Worm (Caenorhabditis elegans): ENCODE results near the gene C49C8.8.

C49C8.8 gene

ce11 chrIV:8615314-8615713 is 36.6 kb upstream of the C49C8.8 start:
- no peak for TF ChIP-seq scrt-1 (GFP tag; IDR thresholded peaks at IDR 0.05)
- no peak for TF ChIP-seq tbx-11 (GFP tag; IDR thresholded peaks at IDR 0.05)
- TF ChIP-seq ama-1 (optimal IDR thresholded peaks at IDR 0.05), result no peak
- TF ChIP-seq hnd-1 (tag; optimal IDR thresholded peaks at IDR 0.05), result no peak
- TF ChIP-seq flt-1 (GFP tag; IDR thresholded peaks at IDR 0.05), result no peak
- TF ChIP-seq ets-7 (tag; optimal IDR thresholded peaks at IDR 0.05), result no peak
- TF ChIP-seq hmbx-1 (tag; optimal IDR thresholded peaks at IDR 0.05), result no peak
- TF ChIP-seq pes-1 (GFP tag; IDR thresholded peaks at IDR 0.05), result no peak
- TF ChIP-seq aly-1 (tag; optimal IDR thresholded peaks at IDR 0.05), result no peak
- no peak for TF ChIP-seq tra-4 (tag; optimal IDR thresholded peaks at IDR 0.05)
- TF ChIP-seq F13C5.2 (tag; optimal IDR thresholded peaks at IDR 0.05), result no peak
- TF ChIP-seq B0310.2 (tag; optimal IDR thresholded peaks at IDR 0.05), result no peak
- TF ChIP-seq ceh-36 (tag; optimal IDR thresholded peaks at IDR 0.05), result no peak
- no peak for TF ChIP-seq ceh-13 (GFP tag; optimal IDR thresholded peaks at IDR 0.05)
- TF ChIP-seq sea-1 (GFP tag; conservative IDR thresholded peaks at IDR 0.05), result no peak
- no peak for TF ChIP-seq tbx-37 (GFP tag; conservative IDR thresholded peaks at IDR 0.05)

- TF ChIP-seq tbx-11 (GFP tag; IDR thresholded peaks at IDR 0.05) (no peak), tra-4 (tag; optimal IDR thresholded peaks at IDR 0.05) (no peak), hnd-1 (tag; optimal IDR thresholded peaks at IDR 0.05) (no peak), hmbx-1 (tag; optimal IDR thresholded peaks at IDR 0.05) (no peak), flt-1 (GFP tag; IDR thresholded peaks at IDR 0.05) (no peak), tbx-37 (GFP tag; conservative IDR thresholded peaks at IDR 0.05) (no peak), F13C5.2 (tag; optimal IDR thresholded peaks at IDR 0.05) (no peak), scrt-1 (GFP tag; IDR thresholded peaks at IDR 0.05) (no peak), ama-1 (optimal IDR thresholded peaks at IDR 0.05) (no peak), B0310.2 (tag; optimal IDR thresholded peaks at IDR 0.05) (no peak), ceh-13 (GFP tag; optimal IDR thresholded peaks at IDR 0.05) (no peak), hmg-4 (GFP tag; optimal IDR thresholded peaks at IDR 0.05) (no peak), aly-1 (tag; optimal IDR thresholded peaks at IDR 0.05) (no peak), pes-1 (GFP tag; IDR thresholded peaks at IDR 0.05) (no peak), ets-7 (tag; optimal IDR thresholded peaks at IDR 0.05) (no peak), ceh-36 (tag; optimal IDR thresholded peaks at IDR 0.05) (no peak), sea-1 (GFP tag; conservative IDR thresholded peaks at IDR 0.05) (no peak)
These were observed 34.9 kb upstream of the C49C8.8 start, which contains the start of the genes F42A9.7 and F42A9.3 for ce11 chrIV:8617047-8617446. F42A9.7 (minus strand) TSS chrIV:8617147. F42A9.3 (plus strand) TSS chrIV:8617260.

ce11 chrIV:8618698-8619097 is 33.2 kb upstream of the C49C8.8 start, which contains the start of gene F42A9.8:
F42A9.8 (minus strand) TSS chrIV:8618785.
- TF ChIP-seq ets-7 (tag; optimal IDR thresholded peaks at IDR 0.05) (no peak), hmbx-1 (tag; optimal IDR thresholded peaks at IDR 0.05) (no peak), tbx-37 (GFP tag; conservative IDR thresholded peaks at IDR 0.05) (no peak), hmg-4 (GFP tag; optimal IDR thresholded peaks at IDR 0.05) (no peak), B0310.2 (tag; optimal IDR thresholded peaks at IDR 0.05) (no peak), tra-4 (tag; optimal IDR thresholded peaks at IDR 0.05) (no peak), sea-1 (GFP tag; conservative IDR thresholded peaks at IDR 0.05) (no peak), ceh-36 (tag; optimal IDR thresholded peaks at IDR 0.05) (no peak), ceh-13 (GFP tag; optimal IDR thresholded peaks at IDR 0.05) (no peak), flt-1 (GFP tag; IDR thresholded peaks at IDR 0.05) (no peak), F13C5.2 (tag; optimal IDR thresholded peaks at IDR 0.05) (no peak), hnd-1 (tag; optimal IDR thresholded peaks at IDR 0.05) (no peak)

- TF ChIP-seq hnd-1 (tag; optimal IDR thresholded peaks at IDR 0.05) (no peak), sea-1 (GFP tag; conservative IDR thresholded peaks at IDR 0.05) (no peak), pes-1 (GFP tag; IDR thresholded peaks at IDR 0.05) (no peak), hmg-4 (GFP tag; optimal IDR thresholded peaks at IDR 0.05) (no peak), scrt-1 (GFP tag; IDR thresholded peaks at IDR 0.05) (no peak)
These were observed 31.7 kb upstream of the C49C8.8 start, which contains the start of gene lin-49 for ce11 chrIV:8620102-8620733. lin-49 (plus strand) TSS chrIV:8620683.

- TF ChIP-seq ama-1 (optimal IDR thresholded peaks at IDR 0.05) (no peak), scrt-1 (GFP tag; IDR thresholded peaks at IDR 0.05) (no peak), hnd-1 (tag; optimal IDR thresholded peaks at IDR 0.05) (no peak), sea-1 (GFP tag; conservative IDR thresholded peaks at IDR 0.05) (no peak)
These were observed 26.2 kb upstream of the C49C8.8 start for ce11 chrIV:8625730-8626129.

- TF ChIP-seq ets-7 (tag; optimal IDR thresholded peaks at IDR 0.05), result no peak
- no peak for TF ChIP-seq sea-1 (GFP tag; conservative IDR thresholded peaks at IDR 0.05)
- TF ChIP-seq hmg-4 (GFP tag; optimal IDR thresholded peaks at IDR 0.05), result no peak
- no peak for TF ChIP-seq hnd-1 (tag; optimal IDR thresholded peaks at IDR 0.05)
- TF ChIP-seq hmbx-1 (tag; optimal IDR thresholded peaks at IDR 0.05), result no peak
- no peak for TF ChIP-seq ama-1 (optimal IDR thresholded peaks at IDR 0.05)
- no peak for TF ChIP-seq ceh-36 (tag; optimal IDR thresholded peaks at IDR 0.05)
- TF ChIP-seq tbx-11 (GFP tag; IDR thresholded peaks at IDR 0.05), result no peak
- no peak for TF ChIP-seq pes-1 (GFP tag; IDR thresholded peaks at IDR 0.05)
- TF ChIP-seq scrt-1 (GFP tag; IDR thresholded peaks at IDR 0.05), result no peak
- TF ChIP-seq ceh-13 (GFP tag; optimal IDR thresholded peaks at IDR 0.05), result no peak
- TF ChIP-seq tbx-37 (GFP tag; conservative IDR thresholded peaks at IDR 0.05), result no peak
- no peak for TF ChIP-seq F13C5.2 (tag; optimal IDR thresholded peaks at IDR 0.05)
- no peak for TF ChIP-seq flt-1 (GFP tag; IDR thresholded peaks at IDR 0.05)
- no peak for TF ChIP-seq B0310.2 (tag; optimal IDR thresholded peaks at IDR 0.05)
- no peak for TF ChIP-seq tra-4 (tag; optimal IDR thresholded peaks at IDR 0.05)
- no peak for TF ChIP-seq aly-1 (tag; optimal IDR thresholded peaks at IDR 0.05)
These were observed 25.6 kb upstream of the C49C8.8 start for ce11 chrIV:8626294-8626693.

ce11 chrIV:8627328-8627727 is 24.6 kb upstream of the C49C8.8 start, which contains the start of gene F42A9.11:
F42A9.11 (plus strand) TSS chrIV:8627637.
- TF ChIP-seq hnd-1 (tag; optimal IDR thresholded peaks at IDR 0.05) (no peak), ceh-13 (GFP tag; optimal IDR thresholded peaks at IDR 0.05) (no peak), ceh-36 (tag; optimal IDR thresholded peaks at IDR 0.05) (no peak), sea-1 (GFP tag; conservative IDR thresholded peaks at IDR 0.05) (no peak), tra-4 (tag; optimal IDR thresholded peaks at IDR 0.05) (no peak), aly-1 (tag; optimal IDR thresholded peaks at IDR 0.05) (peak; percentile 40), hmg-4 (GFP tag; optimal IDR thresholded peaks at IDR 0.05) (peak; percentile 12)
